Fruit fly (Drosophila melanogaster): ENCODE measurements around the gene eIF4E1.

The eIF4E1 gene

DNA sequence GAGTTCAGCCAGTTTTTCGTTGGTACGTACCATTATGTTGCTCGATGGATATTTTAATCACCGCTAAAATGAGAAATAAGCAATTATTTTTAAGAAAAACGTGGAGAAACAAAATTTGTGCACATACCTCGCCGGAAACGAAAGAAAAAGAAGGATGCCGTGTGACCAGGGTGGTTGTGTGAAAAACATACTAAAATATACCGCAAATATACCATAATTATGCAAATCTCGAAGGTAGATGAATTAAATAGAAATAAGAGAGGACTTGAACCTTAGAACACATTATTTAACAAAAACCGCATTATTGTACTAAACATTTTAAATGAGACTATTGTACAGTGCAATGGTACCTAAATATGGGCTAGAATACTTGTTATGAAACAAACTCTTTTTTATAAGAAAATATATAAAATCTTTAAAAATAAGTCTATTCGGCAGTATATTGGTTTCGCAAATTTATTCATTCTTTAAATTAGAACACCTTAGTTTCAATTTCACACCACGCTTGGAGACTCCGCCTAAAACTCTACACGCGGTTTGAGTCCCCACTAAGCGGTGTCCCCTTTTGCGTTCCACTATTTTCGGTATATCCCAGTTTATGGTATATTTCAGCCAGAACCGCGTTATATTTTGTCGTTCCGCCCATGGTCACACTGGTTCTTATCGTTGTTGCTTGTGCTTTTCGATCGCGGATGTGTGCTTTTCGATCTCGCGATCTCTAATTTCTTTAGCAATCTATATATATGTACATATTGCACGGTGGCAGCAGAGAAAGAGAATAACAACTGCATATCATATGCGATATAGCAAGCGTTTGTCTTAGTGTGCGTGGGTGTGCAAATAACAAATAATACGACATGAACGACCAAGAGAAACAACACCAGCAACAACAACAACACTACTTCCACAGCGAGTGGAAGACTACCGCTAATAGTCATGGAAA lies 27.7 kb upstream of the eIF4E1 start, which contains the start of the genes RpS17 and MTF-1 (continued):
- TF ChIP-seq lab (GFP tag; optimal IDR thresholded peaks at IDR 0.05): peak; percentile 75
- peak; percentile 66 for TF ChIP-seq CG10209 (GFP tag; optimal IDR thresholded peaks at IDR 0.05)
- TF ChIP-seq pzg (GFP tag; optimal IDR thresholded peaks at IDR 0.05): peak; percentile 87
- peak; percentile 60 for TF ChIP-seq BtbVII (GFP tag; optimal IDR thresholded peaks at IDR 0.05)
- TF ChIP-seq CG13287 (GFP tag; IDR thresholded peaks at IDR 0.05; ENCODE audit: partially characterized antibody): peak; percentile 61; the same call in 1 of the 2 replicates
- TF ChIP-seq emc (GFP tag; optimal IDR thresholded peaks at IDR 0.05): no peak
- no peak for TF ChIP-seq cato (GFP tag; optimal IDR thresholded peaks at IDR 0.05; ENCODE audit: borderline replicate concordance)
- no peak for TF ChIP-seq pb (GFP tag; optimal IDR thresholded peaks at IDR 0.05)
- peak; percentile 0 for TF ChIP-seq CG8290 (GFP tag; optimal IDR thresholded peaks at IDR 0.05)
- TF ChIP-seq CG8290 (tag; optimal IDR thresholded peaks at IDR 0.05): peak in 1 of 2 experiments; percentile 53
- TF ChIP-seq ATbp (GFP tag; optimal IDR thresholded peaks at IDR 0.05): peak; percentile 44
- no peak for TF ChIP-seq Opbp (GFP tag; IDR thresholded peaks at IDR 0.05; ENCODE audit: partially characterized antibody)
- no peak for TF ChIP-seq sima (GFP tag; optimal IDR thresholded peaks at IDR 0.05)
- peak; percentile 18 for TF ChIP-seq CG4424 (GFP tag; optimal IDR thresholded peaks at IDR 0.05)
- TF ChIP-seq Rx (GFP tag; IDR thresholded peaks at IDR 0.05): 0 out of 2 replicates have a peak, but pooled peaks have one; percentile 22
- TF ChIP-seq Doc3 (GFP tag; IDR thresholded peaks at IDR 0.05; ENCODE audit: partially characterized antibody): no peak
- no peak for TF ChIP-seq CG15479 (GFP tag; optimal IDR thresholded peaks at IDR 0.05)
- TF ChIP-seq CG4360 (GFP tag; IDR thresholded peaks at IDR 0.05): peak; percentile 87
- TF ChIP-seq Ssrp (tag; optimal IDR thresholded peaks at IDR 0.05): no peak
- TF ChIP-seq fd64A (GFP tag; optimal IDR thresholded peaks at IDR 0.05): peak; percentile 21
- TF ChIP-seq vfl (GFP tag; optimal IDR thresholded peaks at IDR 0.05): no peak
- TF ChIP-seq gro (GFP tag; optimal IDR thresholded peaks at IDR 0.05): peak; percentile 4
- TF ChIP-seq ftz-f1 (GFP tag; optimal IDR thresholded peaks at IDR 0.05): no peak
- TF ChIP-seq row (GFP tag; IDR thresholded peaks at IDR 0.05): peak; percentile 10; the same call in 1 of the 3 replicates
- TF ChIP-seq ase (GFP tag; IDR thresholded peaks at IDR 0.05): peak; percentile 51; the same call in 2 of the 3 replicates
- TF ChIP-seq ato (GFP tag; IDR thresholded peaks at IDR 0.05; ENCODE audit: partially characterized antibody): no peak
- TF ChIP-seq lola (GFP tag; optimal IDR thresholded peaks at IDR 0.05): no peak
- TF ChIP-seq esg (GFP tag; conservative IDR thresholded peaks at IDR 0.05): no peak
- TF ChIP-seq CG10462 (GFP tag; optimal IDR thresholded peaks at IDR 0.05): no peak
- TF ChIP-seq vvl (GFP tag; IDR thresholded peaks at IDR 0.05): peak; percentile 93
- TF ChIP-seq B-H1 (GFP tag; IDR thresholded peaks at IDR 0.05): peak; percentile 12; the same call in 1 of the 3 replicates
- peak; percentile 42; the same call in 2 of the 3 replicates for TF ChIP-seq CG14050 (GFP tag; IDR thresholded peaks at IDR 0.05)
- peak; percentile 6 for TF ChIP-seq Dad (GFP tag; optimal IDR thresholded peaks at IDR 0.05)
- TF ChIP-seq CG1792 (GFP tag; optimal IDR thresholded peaks at IDR 0.05): no peak
- TF ChIP-seq Hmr (GFP tag; optimal IDR thresholded peaks at IDR 0.05): peak; percentile 66
- TF ChIP-seq Hsf (GFP tag; optimal IDR thresholded peaks at IDR 0.05): peak; percentile 63
- peak; percentile 61 for TF ChIP-seq CG13775 (GFP tag; optimal IDR thresholded peaks at IDR 0.05)
- TF ChIP-seq vnd (GFP tag; IDR thresholded peaks at IDR 0.05; ENCODE audit: partially characterized antibody): no peak
- TF ChIP-seq disco-r (GFP tag; optimal IDR thresholded peaks at IDR 0.05): peak; percentile 39
- no peak for TF ChIP-seq Lpt (GFP tag; optimal IDR thresholded peaks at IDR 0.05)
- peak; percentile 39 for TF ChIP-seq Dp (GFP tag; optimal IDR thresholded peaks at IDR 0.05)
- TF ChIP-seq peb (GFP tag; IDR thresholded peaks at IDR 0.05): no peak
- TF ChIP-seq lov (optimal IDR thresholded peaks at IDR 0.05): no peak
- peak; percentile 76; the same call in 2 of the 3 replicates for TF ChIP-seq lov (GFP tag; IDR thresholded peaks at IDR 0.05)
- TF ChIP-seq Scr (GFP tag; IDR thresholded peaks at IDR 0.05; ENCODE audit: partially characterized antibody): no peak; the same call in 1 of the 2 replicates
- peak; percentile 68 for TF ChIP-seq HHEX (GFP tag; optimal IDR thresholded peaks at IDR 0.05)
- TF ChIP-seq otp (GFP tag; IDR thresholded peaks at IDR 0.05): peak; percentile 46; the same call in 1 of the 3 replicates
- peak; percentile 25 for TF ChIP-seq CG12942 (GFP tag; optimal IDR thresholded peaks at IDR 0.05)
